Fruit fly (Drosophila melanogaster) whole organism, embryonic: ENCODE data around the gene CG7080.

Experiments used
- CG31224 ChIP-seq: fragments of 200-800 bp; sonication (Bioruptor generic); IDR thresholded peaks from 2 replicates; pipeline ENCODE4 v1.3.6; 2022; ENCODE audit warnings: missing biosample characterization, missing genetic modification characterization
- CG9215 ChIP-seq: fragments of 200-800 bp; sonication (Bioruptor generic); IDR thresholded peaks from 2 replicates; pipeline ENCODE4 v1.3.6; 2022; ENCODE audit warnings: missing biosample characterization, missing genetic modification characterization
- CG9876 ChIP-seq: fragments of 200-800 bp; sonication (Bioruptor generic); optimal IDR thresholded peaks from 2 replicates; lab custom pipeline; 2016; ENCODE audit warnings: missing biosample characterization, missing genetic modification characterization
- lilli ChIP-seq: fragments of 200-800 bp; sonication (Bioruptor generic); optimal IDR thresholded peaks from 3 replicates; lab custom pipeline; 2016; ENCODE audit warnings: missing biosample characterization, missing genetic modification characterization
- phol ChIP-seq: fragments of 200-800 bp; sonication (Bioruptor generic); optimal IDR thresholded peaks from 3 replicates; lab custom pipeline; 2018; ENCODE audit warnings: missing biosample characterization, mild to moderate bottlenecking, missing genetic modification characterization, moderate library complexity

DNA sequence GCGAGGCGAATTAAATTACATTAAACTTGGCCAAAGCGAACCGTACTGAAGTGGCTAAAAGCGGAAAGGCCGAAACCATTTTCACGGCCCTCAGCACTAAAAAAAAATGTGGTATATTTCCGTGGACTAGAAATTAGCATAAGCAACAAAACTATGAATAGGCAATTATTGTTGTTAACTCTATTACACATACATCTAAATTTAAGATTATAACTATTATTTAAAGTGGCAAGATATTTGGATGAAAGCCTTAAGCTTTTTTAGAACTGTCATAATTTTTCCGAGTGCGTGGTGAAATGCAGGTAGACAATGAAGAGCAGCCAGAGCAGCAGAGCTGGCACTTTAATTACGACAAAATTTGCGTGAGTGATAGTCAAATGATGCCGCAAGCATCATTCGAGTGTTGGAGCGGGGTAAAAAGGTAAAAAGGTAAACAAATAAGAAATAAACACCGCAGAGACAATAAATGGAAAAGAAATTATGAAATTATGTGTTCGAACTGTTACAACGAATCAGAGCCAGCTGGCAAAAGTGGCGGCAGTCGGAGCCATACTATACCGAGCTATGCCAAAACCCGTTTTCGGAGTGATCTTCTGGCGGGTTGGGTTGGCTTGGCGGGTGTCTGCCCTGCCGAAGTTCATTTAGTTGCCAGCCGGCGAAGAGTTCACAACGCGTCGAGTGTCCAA, at the start of gene CG7080:
- TF ChIP-seq CG9876 (GFP tag; lab: Kevin White, UChicago) (no peak), phol (tag; lab: Kevin White, UChicago) (no peak), CG9215 (GFP tag; lab: Robert Waterston, UW) (no peak), CG31224 (no peak), lilli (GFP tag; lab: Kevin White, UChicago) (no peak)
